Worm (Caenorhabditis elegans) whole organism, mixed stage, embryonic: Measurements from ENCODE around the gene T10B5.4.

ENCODE experiments used
- M03D4.4 ChIP-seq: sonication (generic microtip); optimal IDR thresholded peaks from 2 replicates; lab custom pipeline; 2017; ENCODE audit warnings: mild to moderate bottlenecking, missing genetic modification characterization, missing compliant biosample characterization
- bed-3 ChIP-seq: fragments of 200-800 bp; sonication (Bioruptor generic); optimal IDR thresholded peaks from 3 replicates; lab custom pipeline; 2018; ENCODE audit warnings: mild to moderate bottlenecking, missing genetic modification characterization, moderate library complexity, missing compliant biosample characterization
- blmp-1 ChIP-seq: fragments of 150-350 bp; optimal IDR thresholded peaks from 2 replicates; lab custom pipeline; 2014; ENCODE audit warnings: missing biosample characterization, missing genetic modification characterization
- ceh-39 ChIP-seq: fragments of 150-350 bp; optimal IDR thresholded peaks from 2 replicates; lab custom pipeline; 2014; ENCODE audit warnings: missing biosample characterization, missing genetic modification characterization
- ceh-43 ChIP-seq: fragments of 200-800 bp; sonication (Bioruptor generic); optimal IDR thresholded peaks from 2 replicates; lab custom pipeline; 2018; ENCODE audit warnings: mild to moderate bottlenecking, missing genetic modification characterization, moderate library complexity, missing compliant biosample characterization
- ceh-83 ChIP-seq: fragments of 200-800 bp; sonication (Bioruptor generic); optimal IDR thresholded peaks from 2 replicates; lab custom pipeline; 2018; ENCODE audit warnings: mild to moderate bottlenecking, missing genetic modification characterization, missing compliant biosample characterization
- ces-1 ChIP-seq: fragments of 150-350 bp; optimal IDR thresholded peaks from 2 replicates; lab custom pipeline; 2014; ENCODE audit warnings: missing biosample characterization, missing genetic modification reagents, missing genetic modification characterization
- cnd-1 ChIP-seq: fragments of 200-800 bp; sonication (Bioruptor generic); optimal IDR thresholded peaks from 2 replicates; lab custom pipeline; 2018; ENCODE audit warnings: mild to moderate bottlenecking, missing genetic modification characterization, missing compliant biosample characterization
- drap-1 ChIP-seq: fragments of 200-800 bp; sonication (Bioruptor generic); optimal IDR thresholded peaks from 3 replicates; lab custom pipeline; 2018; ENCODE audit warnings: mild to moderate bottlenecking, missing genetic modification characterization, missing compliant biosample characterization
- elt-1 ChIP-seq: sonication (generic microtip); optimal IDR thresholded peaks from 2 replicates; lab custom pipeline; 2017; ENCODE audit warnings: missing genetic modification characterization, mild to moderate bottlenecking, missing compliant biosample characterization, antibody characterized with exemption, moderate library complexity, borderline replicate concordance; ENCODE audit not compliant: insufficient read depth
- elt-3 ChIP-seq: fragments of 150-350 bp; optimal IDR thresholded peaks from 2 replicates; lab custom pipeline; 2014; ENCODE audit warnings: missing biosample characterization, missing genetic modification characterization
- flh-1 ChIP-seq: fragments of 200-800 bp; sonication (Bioruptor generic); optimal IDR thresholded peaks from 2 replicates; lab custom pipeline; 2018; ENCODE audit warnings: mild to moderate bottlenecking, missing genetic modification characterization, moderate library complexity, missing compliant biosample characterization
- ham-2 ChIP-seq: fragments of 200-800 bp; sonication (Bioruptor generic); optimal IDR thresholded peaks from 2 replicates; lab custom pipeline; 2018; ENCODE audit warnings: mild to moderate bottlenecking, missing genetic modification characterization, missing compliant biosample characterization
- hlh-1 ChIP-seq: fragments of 150-350 bp; optimal IDR thresholded peaks from 2 replicates; lab custom pipeline; 2014; ENCODE audit warnings: missing biosample characterization, missing genetic modification reagents, missing genetic modification characterization
- lin-13 ChIP-seq: fragments of 150-350 bp; optimal IDR thresholded peaks from 2 replicates; lab custom pipeline; 2014; ENCODE audit warnings: missing biosample characterization, missing genetic modification characterization
- lin-32 ChIP-seq: fragments of 200-800 bp; sonication (Bioruptor generic); optimal IDR thresholded peaks from 2 replicates; lab custom pipeline; 2018; ENCODE audit warnings: mild to moderate bottlenecking, missing genetic modification characterization, missing compliant biosample characterization
- lsy-2 ChIP-seq: fragments of 150-350 bp; optimal IDR thresholded peaks from 2 replicates; lab custom pipeline; 2014; ENCODE audit warnings: missing biosample characterization, missing genetic modification characterization
- mab-5 ChIP-seq: fragments of 150-350 bp; optimal IDR thresholded peaks from 2 replicates; lab custom pipeline; 2014; ENCODE audit warnings: missing biosample characterization, missing genetic modification characterization
- mep-1 ChIP-seq: fragments of 150-350 bp; optimal IDR thresholded peaks from 2 replicates; lab custom pipeline; 2017; ENCODE audit warnings: missing biosample characterization, missing genetic modification reagents, missing genetic modification characterization, inconsistent platforms
- mls-2 ChIP-seq: sonication (generic microtip); optimal IDR thresholded peaks from 2 replicates; lab custom pipeline; 2016; ENCODE audit warnings: mild to moderate bottlenecking, missing genetic modification characterization, moderate library complexity, missing compliant biosample characterization
- nhr-12 ChIP-seq: fragments of 150-350 bp; optimal IDR thresholded peaks from 2 replicates; lab custom pipeline; 2014; ENCODE audit warnings: missing biosample characterization, missing genetic modification characterization
- nhr-2 ChIP-seq: fragments of 150-350 bp; optimal IDR thresholded peaks from 2 replicates; lab custom pipeline; 2014; ENCODE audit warnings: missing biosample characterization, missing genetic modification characterization
- nhr-237 ChIP-seq: fragments of 150-350 bp; optimal IDR thresholded peaks from 2 replicates; lab custom pipeline; 2014; ENCODE audit warnings: missing biosample characterization, missing genetic modification characterization
- nhr-28 ChIP-seq: fragments of 150-350 bp; optimal IDR thresholded peaks from 2 replicates; lab custom pipeline; 2014; ENCODE audit warnings: missing biosample characterization, missing genetic modification characterization
- nhr-76 ChIP-seq: sonication (generic microtip); optimal IDR thresholded peaks from 2 replicates; lab custom pipeline; 2017; ENCODE audit warnings: missing biosample characterization, missing genetic modification characterization
- pha-4 ChIP-seq: fragments of 150-350 bp; optimal IDR thresholded peaks from 2 replicates; lab custom pipeline; 2018; ENCODE audit warnings: missing biosample characterization, missing genetic modification reagents, missing genetic modification characterization
- sem-2 ChIP-seq: fragments of 200-800 bp; sonication (Bioruptor generic); optimal IDR thresholded peaks from 2 replicates; lab custom pipeline; 2018; ENCODE audit warnings: mild to moderate bottlenecking, missing genetic modification characterization, missing compliant biosample characterization
- snpc-4 ChIP-seq: fragments of 150-350 bp; optimal IDR thresholded peaks from 2 replicates; lab custom pipeline; 2014; ENCODE audit warnings: missing biosample characterization, missing genetic modification characterization
- sptf-1 ChIP-seq: sonication (generic microtip); optimal IDR thresholded peaks from 2 replicates; lab custom pipeline; 2017; ENCODE audit warnings: mild to moderate bottlenecking, missing genetic modification characterization, moderate library complexity, missing compliant biosample characterization
- tbx-8 ChIP-seq: fragments of 200-800 bp; sonication (Bioruptor generic); optimal IDR thresholded peaks from 2 replicates; lab custom pipeline; 2018; ENCODE audit warnings: mild to moderate bottlenecking, missing genetic modification characterization, moderate library complexity, missing compliant biosample characterization
- unc-120 ChIP-seq: sonication (generic microtip); optimal IDR thresholded peaks from 2 replicates; lab custom pipeline; 2017; ENCODE audit warnings: missing genetic modification characterization, missing compliant biosample characterization; ENCODE audit not compliant: poor library complexity, severe bottlenecking
- unc-39 ChIP-seq: fragments of 150-350 bp; optimal IDR thresholded peaks from 2 replicates; lab custom pipeline; 2014; ENCODE audit warnings: missing biosample characterization, missing genetic modification characterization
- unc-62 ChIP-seq: fragments of 150-350 bp; optimal IDR thresholded peaks from 2 replicates; lab custom pipeline; 2014; ENCODE audit warnings: missing biosample characterization, missing genetic modification reagents, missing genetic modification characterization
- zip-8 ChIP-seq: fragments of 150-350 bp; optimal IDR thresholded peaks from 2 replicates; lab custom pipeline; 2014; ENCODE audit warnings: missing biosample characterization, missing genetic modification characterization
- ztf-11 ChIP-seq: fragments of 150-350 bp; optimal IDR thresholded peaks from 2 replicates; lab custom pipeline; 2014; ENCODE audit warnings: missing biosample characterization, missing genetic modification characterization

T10B5.4 gene

ce11 chrV:1848590-1848989, 23.0 kb downstream of the T10B5.4 start:
- TF ChIP-seq lin-13 (tag; lab: Kevin White, UChicago) (no peak), ham-2 (peak; percentile 71), pha-4 (tag; lab: Kevin White, UChicago) (no peak), ztf-11 (tag; lab: Kevin White, UChicago) (no peak), drap-1 (GFP tag; lab: Kevin White, UChicago) (no peak), cnd-1 (tag; lab: Kevin White, UChicago) (no peak)

- TF ChIP-seq mep-1 (tag; lab: Kevin White, UChicago) (no peak), ces-1 (GFP tag; lab: Kevin White, UChicago) (no peak), unc-39 (tag; lab: Kevin White, UChicago) (no peak), hlh-1 (tag; lab: Kevin White, UChicago) (no peak), unc-120 (tag; lab: Kevin White, UChicago) (no peak), drap-1 (GFP tag; lab: Kevin White, UChicago) (no peak), elt-1 (tag; lab: Kevin White, UChicago) (no peak), sptf-1 (no peak), lin-13 (tag; lab: Kevin White, UChicago) (no peak), nhr-237 (tag; lab: Kevin White, UChicago) (no peak), nhr-76 (tag; lab: Kevin White, UChicago) (no peak), mls-2 (tag; lab: Kevin White, UChicago) (no peak), ceh-39 (tag; lab: Kevin White, UChicago) (no peak), zip-8 (tag; lab: Kevin White, UChicago) (no peak), ham-2 (no peak), lsy-2 (tag; lab: Kevin White, UChicago) (no peak), nhr-2 (tag; lab: Kevin White, UChicago) (no peak), elt-3 (tag; lab: Kevin White, UChicago) (no peak), nhr-28 (tag; lab: Kevin White, UChicago) (no peak)
These were observed 25.6 kb downstream of the T10B5.4 start, which contains the start of gene T10B5.7 for ce11 chrV:1845977-1846376. Gene T10B5.7, plus strand, starts transcription at chrV:1846201.

ce11 chrV:1841744-1842143, 29.9 kb downstream of the T10B5.4 start, which contains the start of gene T10B5.8:
Gene T10B5.8, plus strand, starts transcription at chrV:1842044.
- TF ChIP-seq sem-2 (GFP tag; lab: Kevin White, UChicago) (no peak), mep-1 (tag; lab: Kevin White, UChicago) (no peak), ceh-83 (GFP tag; lab: Kevin White, UChicago) (no peak), zip-8 (tag; lab: Kevin White, UChicago) (no peak), tbx-8 (GFP tag; lab: Kevin White, UChicago) (no peak), unc-39 (tag; lab: Kevin White, UChicago) (no peak)
- TF ChIP-seq, all 35 proteins: peak for 0

ce11 chrV:1829973-1830372, 41.6 kb downstream of the T10B5.4 start, which contains the start of gene Y32G9B.1:
Gene Y32G9B.1, minus strand, starts transcription at chrV:1830073.
- TF ChIP-seq unc-62 (GFP tag; lab: Kevin White, UChicago) = no peak
- TF ChIP-seq mls-2 (tag; lab: Kevin White, UChicago) = no peak
- TF ChIP-seq elt-3 (tag; lab: Kevin White, UChicago) = no peak
- no peak for TF ChIP-seq pha-4 (tag; lab: Kevin White, UChicago)
- no peak for TF ChIP-seq ceh-43
- TF ChIP-seq sem-2 (GFP tag; lab: Kevin White, UChicago) = no peak

ce11 chrV:1824528-1824927, 47.1 kb downstream of the T10B5.4 start:
- TF ChIP-seq drap-1 (GFP tag; lab: Kevin White, UChicago) (no peak), nhr-12 (tag; lab: Kevin White, UChicago) (no peak), unc-62 (GFP tag; lab: Kevin White, UChicago) (no peak), elt-3 (tag; lab: Kevin White, UChicago) (no peak), ztf-11 (tag; lab: Kevin White, UChicago) (no peak), nhr-2 (tag; lab: Kevin White, UChicago) (no peak)

- TF ChIP-seq sem-2 (GFP tag; lab: Kevin White, UChicago) = no peak
- peak; percentile 48 for TF ChIP-seq M03D4.4
- TF ChIP-seq nhr-28 (tag; lab: Kevin White, UChicago) = no peak
- TF ChIP-seq nhr-237 (tag; lab: Kevin White, UChicago) = peak; percentile 5
- TF ChIP-seq snpc-4 = no peak
- no peak for TF ChIP-seq unc-62 (GFP tag; lab: Kevin White, UChicago)
- TF ChIP-seq bed-3 (GFP tag; lab: Kevin White, UChicago) = peak; percentile 17
- TF ChIP-seq lin-32 (GFP tag; lab: Kevin White, UChicago) = no peak
- peak; percentile 31 for TF ChIP-seq drap-1 (GFP tag; lab: Kevin White, UChicago)
- TF ChIP-seq nhr-12 (tag; lab: Kevin White, UChicago) = no peak
- TF ChIP-seq flh-1 = no peak
- TF ChIP-seq blmp-1 (tag; lab: Kevin White, UChicago) = peak; percentile 29
- TF ChIP-seq nhr-2 (tag; lab: Kevin White, UChicago) = no peak
- TF ChIP-seq ham-2 = peak; percentile 14
- TF ChIP-seq unc-120 (tag; lab: Kevin White, UChicago) = peak; percentile 14
- TF ChIP-seq mls-2 (tag; lab: Kevin White, UChicago) = peak; percentile 29
- TF ChIP-seq hlh-1 (tag; lab: Kevin White, UChicago) = peak; percentile 40
- TF ChIP-seq ceh-43 = no peak
- TF ChIP-seq sptf-1 = peak; percentile 73
- no peak for TF ChIP-seq mab-5
- peak; percentile 5 for TF ChIP-seq mep-1 (tag; lab: Kevin White, UChicago)
- no peak for TF ChIP-seq nhr-76 (tag; lab: Kevin White, UChicago)
These were observed 50.3 kb downstream of the T10B5.4 start, which contains the start of the genes gly-7 and mrpl-39 for ce11 chrV:1821287-1821686. Gene gly-7, minus strand, starts transcription at chrV:1821323. Gene mrpl-39, plus strand, starts transcription at chrV:1821579.
